Worm (Caenorhabditis elegans) whole organism, young adult: ENCODE data around the gene srw-79.
A peak's percentile ranks its signal among the peaks of the same experiment; 100 is the strongest.

Source experiments
- B0261.1 ChIP-seq: sonication (generic microtip); optimal IDR thresholded peaks from 2 replicates; lab custom pipeline; 2016; ENCODE audit warnings: mild to moderate bottlenecking, missing genetic modification characterization, moderate library complexity, missing compliant biosample characterization
- F52B5.7 ChIP-seq: sonication (generic microtip); optimal IDR thresholded peaks from 2 replicates; lab custom pipeline; 2016; ENCODE audit warnings: mild to moderate bottlenecking, missing genetic modification characterization, missing compliant biosample characterization
- F55B11.4 ChIP-seq: sonication (generic microtip); optimal IDR thresholded peaks from 2 replicates; lab custom pipeline; 2016; ENCODE audit warnings: missing compliant biosample characterization, missing genetic modification characterization, borderline replicate concordance; ENCODE audit not compliant: insufficient read depth
- attf-3 ChIP-seq: fragments of 200-800 bp; sonication (Bioruptor generic); conservative IDR thresholded peaks from 2 replicates; pipeline ENCODE4 v1.3.6; 2022; ENCODE audit warnings: missing genetic modification reagents, missing genetic modification characterization, missing compliant biosample characterization
- chd-7 ChIP-seq: sonication (generic microtip); optimal IDR thresholded peaks from 2 replicates; lab custom pipeline; 2016; ENCODE audit warnings: mild to moderate bottlenecking, missing genetic modification characterization, moderate library complexity, missing compliant biosample characterization
- egl-44 ChIP-seq: fragments of 200-800 bp; sonication (Bioruptor generic); IDR thresholded peaks from 2 replicates; pipeline ENCODE4 v1.3.6; 2022; ENCODE audit warnings: missing genetic modification reagents, missing genetic modification characterization, missing compliant biosample characterization
- let-607 ChIP-seq, 2 experiments: fragments of 200-800 bp in 1 of 2; sonication (Bioruptor generic) in 1 of 2; sonication (generic microtip) in 1 of 2; optimal IDR thresholded peaks; 2 replicates each; lab custom pipeline; 2016 to 2018; ENCODE audit warnings: mild to moderate bottlenecking in 2 of 2, missing compliant biosample characterization in 2 of 2, missing genetic modification characterization in 2 of 2, moderate library complexity in 2 of 2, missing genotype in 1 of 2
- pha-4 ChIP-seq: fragments of 150-350 bp; sonication (generic microtip); optimal IDR thresholded peaks from 2 replicates; lab custom pipeline; 2014; ENCODE audit warnings: missing biosample characterization, missing genetic modification reagents, missing genetic modification characterization
- rcor-1 ChIP-seq: fragments of 200-800 bp; sonication (Bioruptor generic); IDR thresholded peaks from 2 replicates; pipeline ENCODE4 v1.3.6; 2022; ENCODE audit warnings: missing genetic modification reagents, missing genetic modification characterization, missing compliant biosample characterization
- tbx-9 ChIP-seq: sonication (generic microtip); optimal IDR thresholded peaks from 2 replicates; lab custom pipeline; 2016; ENCODE audit warnings: borderline replicate concordance, missing genetic modification characterization, inconsistent platforms, missing compliant biosample characterization
- unc-130 ChIP-seq: sonication (generic microtip); optimal IDR thresholded peaks from 2 replicates; lab custom pipeline; 2016; ENCODE audit warnings: missing genetic modification reagents, missing genetic modification characterization, missing compliant biosample characterization
- ztf-25 ChIP-seq: fragments of 200-800 bp; sonication (Bioruptor generic); IDR thresholded peaks from 2 replicates; pipeline ENCODE4 v1.3.6; 2022; ENCODE audit warnings: missing genetic modification reagents, missing genetic modification characterization, missing compliant biosample characterization
- ztf-6 ChIP-seq: fragments of 200-800 bp; sonication (Bioruptor generic); IDR thresholded peaks from 2 replicates; pipeline ENCODE4 v1.3.6; 2022; ENCODE audit warnings: missing genetic modification reagents, missing genetic modification characterization, missing compliant biosample characterization

- no peak for TF ChIP-seq let-607 (tag; optimal IDR thresholded peaks at IDR 0.05; lab: Kevin White, UChicago)
- TF ChIP-seq chd-7 (tag; lab: Kevin White, UChicago) = no peak
- TF ChIP-seq egl-44 (GFP tag; lab: Robert Waterston, UW) = no peak
- TF ChIP-seq rcor-1 (GFP tag; lab: Robert Waterston, UW) = 0 out of 2 replicates have a peak, but pooled peaks have one; percentile 29
- TF ChIP-seq B0261.1 (tag; lab: Kevin White, UChicago) = no peak
- no peak for TF ChIP-seq tbx-9 (tag; lab: Kevin White, UChicago)
- no peak for TF ChIP-seq ztf-25 (GFP tag; lab: Robert Waterston, UW)
- no peak for TF ChIP-seq F52B5.7 (tag; lab: Kevin White, UChicago)
- no peak for TF ChIP-seq F55B11.4
- TF ChIP-seq attf-3 (GFP tag; lab: Robert Waterston, UW) = no peak
- TF ChIP-seq unc-130 (GFP tag; lab: Kevin White, UChicago) = peak; percentile 45
- TF ChIP-seq ztf-6 (GFP tag; lab: Robert Waterston, UW) = no peak
- no peak for TF ChIP-seq pha-4 (tag; lab: Kevin White, UChicago)
These were observed 27.3 kb upstream of the srw-79 start, which contains the start of the genes ncap-1 and Y110A2AR.1 for ce11 chrII:2919074-2919857.
